Worm (Caenorhabditis elegans) whole organism, L1 larva: ENCODE data around the gene F19G12.4.

Experiments used
- C16A3.4 ChIP-seq: fragments of 150-350 bp; optimal IDR thresholded peaks from 2 replicates; lab custom pipeline; 2014; ENCODE audit warnings: missing biosample characterization, missing genetic modification characterization
- C34B4.2 ChIP-seq: sonication (generic microtip); optimal IDR thresholded peaks from 2 replicates; lab custom pipeline; 2017; ENCODE audit warnings: mild to moderate bottlenecking, missing genetic modification characterization, missing compliant biosample characterization
- Y116A8C.19 ChIP-seq: sonication (generic microtip); optimal IDR thresholded peaks from 2 replicates; lab custom pipeline; 2016; ENCODE audit warnings: missing compliant biosample characterization, missing genetic modification characterization, borderline replicate concordance
- alr-1 ChIP-seq: fragments of 200-800 bp; sonication (Bioruptor generic); optimal IDR thresholded peaks from 2 replicates; lab custom pipeline; 2018; ENCODE audit warnings: borderline replicate concordance, mild to moderate bottlenecking, missing genetic modification characterization, missing compliant biosample characterization
- aly-2 ChIP-seq: fragments of 150-350 bp; optimal IDR thresholded peaks from 2 replicates; lab custom pipeline; 2014; ENCODE audit warnings: missing biosample characterization, missing genetic modification characterization
- ama-1 ChIP-seq: fragments of 150-350 bp; optimal IDR thresholded peaks from 2 replicates; lab custom pipeline; 2014
- blmp-1 ChIP-seq: fragments of 150-350 bp; optimal IDR thresholded peaks from 2 replicates; lab custom pipeline; 2014; ENCODE audit warnings: missing biosample characterization, missing genetic modification characterization
- ceh-63 ChIP-seq: fragments of 200-800 bp; sonication (Bioruptor generic); optimal IDR thresholded peaks from 2 replicates; lab custom pipeline; 2018; ENCODE audit warnings: mild to moderate bottlenecking, missing genetic modification characterization, missing compliant biosample characterization
- ceh-8 ChIP-seq: fragments of 200-800 bp; sonication (Bioruptor generic); optimal IDR thresholded peaks from 2 replicates; lab custom pipeline; 2018; ENCODE audit warnings: mild to moderate bottlenecking, missing genetic modification characterization, moderate library complexity, missing compliant biosample characterization
- dpl-1 ChIP-seq, 3 experiments: fragments of 150-350 bp in 2 of 3; sonication (generic microtip) in 1 of 3; optimal IDR thresholded peaks; 2 replicates each; lab custom pipeline; 2014 to 2017; ENCODE audit warnings: missing biosample characterization in 3 of 3, missing genetic modification characterization in 3 of 3, missing genetic modification reagents in 3 of 3
- efl-1 ChIP-seq, 4 experiments: fragments of 150-350 bp; optimal IDR thresholded peaks in 3 of 4; peaks in 1 of 4; 1 replicate in 1 of 4; 2 replicates in 3 of 4; lab custom pipeline; 2014; ENCODE audit warnings: missing biosample characterization in 2 of 4, missing genetic modification characterization in 2 of 4, missing genetic modification reagents in 2 of 4
- elt-2 ChIP-seq: sonication (generic microtip); optimal IDR thresholded peaks from 2 replicates; lab custom pipeline; 2016; ENCODE audit warnings: missing genetic modification characterization, mild to moderate bottlenecking, inconsistent platforms, missing compliant biosample characterization, missing genetic modification reagents
- elt-3 ChIP-seq, 6 experiments: fragments of 150-350 bp in 1 of 6; sonication (generic microtip); optimal IDR thresholded peaks; 2 replicates each; lab custom pipeline; 2017 to 2018; ENCODE audit warnings: missing biosample characterization in 6 of 6, missing genetic modification characterization in 6 of 6, inconsistent platforms in 1 of 6
- fkh-8 ChIP-seq: sonication (generic microtip); optimal IDR thresholded peaks from 2 replicates; lab custom pipeline; 2016; ENCODE audit warnings: mild to moderate bottlenecking, missing genetic modification characterization, missing compliant biosample characterization
- fos-1 ChIP-seq: fragments of 150-350 bp; optimal IDR thresholded peaks from 2 replicates; lab custom pipeline; 2014; ENCODE audit warnings: missing biosample characterization, missing genetic modification characterization
- grh-1 ChIP-seq: fragments of 200-800 bp; sonication (Bioruptor generic); IDR thresholded peaks from 2 replicates; pipeline ENCODE4 v1.3.6; 2022; ENCODE audit warnings: missing genetic modification reagents, missing genetic modification characterization, missing compliant biosample characterization
- hlh-4 ChIP-seq: sonication (generic microtip); optimal IDR thresholded peaks from 2 replicates; lab custom pipeline; 2016; ENCODE audit warnings: mild to moderate bottlenecking, missing genetic modification characterization, missing compliant biosample characterization
- hpl-2 ChIP-seq: fragments of 150-350 bp; optimal IDR thresholded peaks from 2 replicates; lab custom pipeline; 2014; ENCODE audit warnings: missing biosample characterization, missing genetic modification reagents, missing genetic modification characterization
- irx-1 ChIP-seq: sonication (generic microtip); optimal IDR thresholded peaks from 2 replicates; lab custom pipeline; 2016; ENCODE audit warnings: missing genetic modification characterization, missing compliant biosample characterization
- isw-1 ChIP-seq: fragments of 200-800 bp; sonication (Bioruptor generic); IDR thresholded peaks from 2 replicates; pipeline ENCODE4 v1.3.6; 2022; ENCODE audit warnings: missing genetic modification characterization, missing compliant biosample characterization
- lin-39 ChIP-seq: fragments of 150-350 bp; optimal IDR thresholded peaks from 2 replicates; lab custom pipeline; 2014; ENCODE audit warnings: missing biosample characterization, missing genetic modification reagents, missing genetic modification characterization
- lir-3 ChIP-seq: sonication (generic microtip); optimal IDR thresholded peaks from 2 replicates; lab custom pipeline; 2016; ENCODE audit warnings: mild to moderate bottlenecking, missing genetic modification characterization, moderate library complexity, missing compliant biosample characterization; ENCODE audit not compliant: poor library complexity
- lsy-2 ChIP-seq, 2 experiments: fragments of 150-350 bp; optimal IDR thresholded peaks; 2 replicates each; lab custom pipeline; 2014; ENCODE audit warnings: missing biosample characterization in 2 of 2, missing genetic modification characterization in 2 of 2
- mdl-1 ChIP-seq, 2 experiments: fragments of 150-350 bp; optimal IDR thresholded peaks; 2 replicates each; lab custom pipeline; 2014 to 2017; ENCODE audit warnings: missing biosample characterization in 2 of 2, missing genetic modification characterization in 2 of 2, inconsistent platforms in 1 of 2
- mef-2 ChIP-seq: fragments of 150-350 bp; optimal IDR thresholded peaks from 2 replicates; lab custom pipeline; 2014; ENCODE audit warnings: missing biosample characterization, missing genetic modification characterization
- nhr-12 ChIP-seq: sonication (generic microtip); optimal IDR thresholded peaks from 2 replicates; lab custom pipeline; 2017; ENCODE audit warnings: missing biosample characterization, missing genetic modification characterization
- nhr-19 ChIP-seq: fragments of 200-800 bp; sonication (Bioruptor generic); conservative IDR thresholded peaks from 2 replicates; pipeline ENCODE4 v1.3.6; 2022; ENCODE audit warnings: missing genetic modification characterization, missing compliant biosample characterization
- nhr-47 ChIP-seq: sonication (generic microtip); optimal IDR thresholded peaks from 2 replicates; lab custom pipeline; 2016; ENCODE audit warnings: mild to moderate bottlenecking, missing genetic modification characterization, moderate library complexity, missing compliant biosample characterization
- nhr-71 ChIP-seq: sonication (generic microtip); optimal IDR thresholded peaks from 2 replicates; lab custom pipeline; 2016; ENCODE audit warnings: mild to moderate bottlenecking, missing genetic modification characterization, moderate library complexity, missing compliant biosample characterization
- nhr-76 ChIP-seq: sonication (generic microtip); optimal IDR thresholded peaks from 2 replicates; lab custom pipeline; 2017; ENCODE audit warnings: missing biosample characterization, missing genetic modification characterization
- nhr-77 ChIP-seq: fragments of 150-350 bp; optimal IDR thresholded peaks from 2 replicates; lab custom pipeline; 2014; ENCODE audit warnings: missing biosample characterization, missing genetic modification characterization
- nhr-90 ChIP-seq: sonication (generic microtip); optimal IDR thresholded peaks from 2 replicates; lab custom pipeline; 2016; ENCODE audit warnings: mild to moderate bottlenecking, missing genetic modification characterization, missing compliant biosample characterization; ENCODE audit not compliant: poor library complexity
- pax-3 ChIP-seq: fragments of 200-800 bp; sonication (Bioruptor generic); optimal IDR thresholded peaks from 2 replicates; lab custom pipeline; 2018; ENCODE audit warnings: mild to moderate bottlenecking, missing genetic modification characterization, moderate library complexity, missing compliant biosample characterization
- skn-1 ChIP-seq: fragments of 150-350 bp; optimal IDR thresholded peaks from 2 replicates; lab custom pipeline; 2014; ENCODE audit warnings: missing biosample characterization, missing genetic modification characterization
- snu-23 ChIP-seq: sonication (generic microtip); optimal IDR thresholded peaks from 2 replicates; lab custom pipeline; 2016; ENCODE audit warnings: missing genetic modification characterization, missing compliant biosample characterization
- tbx-2 ChIP-seq: sonication (generic microtip); optimal IDR thresholded peaks from 2 replicates; lab custom pipeline; 2016; ENCODE audit warnings: missing genetic modification characterization, missing compliant biosample characterization
- unc-130 ChIP-seq: fragments of 150-350 bp; optimal IDR thresholded peaks from 2 replicates; lab custom pipeline; 2017; ENCODE audit warnings: missing biosample characterization, missing genetic modification characterization, inconsistent platforms
- unc-30 ChIP-seq: sonication (generic microtip); optimal IDR thresholded peaks from 2 replicates; lab custom pipeline; 2017; ENCODE audit warnings: missing biosample characterization, missing genetic modification characterization
- unc-62 ChIP-seq: fragments of 150-350 bp; optimal IDR thresholded peaks from 2 replicates; lab custom pipeline; 2014; ENCODE audit warnings: missing biosample characterization, missing genetic modification reagents, missing genetic modification characterization
- unc-86 ChIP-seq: sonication (generic microtip); optimal IDR thresholded peaks from 2 replicates; lab custom pipeline; 2016; ENCODE audit warnings: missing genetic modification characterization, missing compliant biosample characterization
- unc-98 ChIP-seq: fragments of 200-800 bp; sonication (Bioruptor generic); IDR thresholded peaks from 2 replicates; pipeline ENCODE4 v1.3.6; 2022; ENCODE audit warnings: missing genetic modification characterization, missing compliant biosample characterization
- vab-15 ChIP-seq: sonication (generic microtip); optimal IDR thresholded peaks from 2 replicates; lab custom pipeline; 2017; ENCODE audit warnings: missing genotype, mild to moderate bottlenecking, missing genetic modification characterization, missing compliant biosample characterization
- xbp-1 ChIP-seq: sonication (generic microtip); optimal IDR thresholded peaks from 2 replicates; lab custom pipeline; 2016; ENCODE audit warnings: missing genetic modification characterization, missing compliant biosample characterization
- zag-1 ChIP-seq: fragments of 150-350 bp; optimal IDR thresholded peaks from 2 replicates; lab custom pipeline; 2014; ENCODE audit warnings: missing biosample characterization, missing genetic modification characterization
- zip-4 ChIP-seq: fragments of 200-800 bp; sonication (Bioruptor generic); optimal IDR thresholded peaks from 2 replicates; lab custom pipeline; 2018; ENCODE audit warnings: mild to moderate bottlenecking, missing genetic modification characterization, moderate library complexity, missing compliant biosample characterization
- ztf-4 ChIP-seq: fragments of 150-350 bp; optimal IDR thresholded peaks from 2 replicates; lab custom pipeline; 2014; ENCODE audit warnings: missing biosample characterization, missing genetic modification characterization

Gene F19G12.4

ce11 chrX:1441602-1442183 lies 24.6 kb downstream of the F19G12.4 start:
- peak; percentile 1 for TF ChIP-seq ceh-8
- TF ChIP-seq hlh-4 = no peak
- no peak for TF ChIP-seq Y116A8C.19 (tag; lab: Kevin White, UChicago)
- no peak for TF ChIP-seq elt-3 (tag; optimal IDR thresholded peaks at IDR 0.05; lab: Kevin White, UChicago)
- no peak for TF ChIP-seq nhr-71 (tag; lab: Kevin White, UChicago)
- no peak for TF ChIP-seq nhr-77 (tag; lab: Kevin White, UChicago)
- TF ChIP-seq isw-1 = no peak

- TF ChIP-seq nhr-90 = peak; percentile 42
- TF ChIP-seq lin-39 (tag; lab: Kevin White, UChicago) = peak; percentile 47
- peak; percentile 5 for TF ChIP-seq nhr-47 (tag; lab: Kevin White, UChicago)
- TF ChIP-seq nhr-12 (tag; lab: Kevin White, UChicago) = no peak
- TF ChIP-seq unc-86 = no peak
- TF ChIP-seq unc-30 (tag; lab: Kevin White, UChicago) = no peak
Measured at ce11 chrX:1443556-1444243, 26.6 kb downstream of the F19G12.4 start.

- TF ChIP-seq nhr-71 (tag; lab: Kevin White, UChicago) (peak; percentile 34), nhr-76 (tag; lab: Kevin White, UChicago) (no peak), blmp-1 (tag; lab: Kevin White, UChicago) (no peak), pax-3 (tag; lab: Kevin White, UChicago) (no peak), lsy-2 (tag; optimal IDR thresholded peaks at IDR 0.05; lab: Kevin White, UChicago) (no peak), aly-2 (no peak), unc-62 (GFP tag; lab: Kevin White, UChicago) (no peak), fkh-8 (tag; lab: Kevin White, UChicago) (no peak), nhr-19 (GFP tag; lab: Robert Waterston, UW) (peak; percentile 33; the same call in 1 of the 2 replicates), nhr-90 (peak; percentile 9), hlh-4 (no peak), ztf-4 (tag; lab: Kevin White, UChicago) (peak; percentile 25), nhr-12 (tag; lab: Kevin White, UChicago) (no peak), elt-3 (tag; optimal IDR thresholded peaks at IDR 0.05; lab: Kevin White, UChicago) (no peak), vab-15 (tag; lab: Kevin White, UChicago) (no peak), lin-39 (tag; lab: Kevin White, UChicago) (no peak), alr-1 (tag; lab: Kevin White, UChicago) (no peak), dpl-1 (GFP tag; optimal IDR thresholded peaks at IDR 0.05; lab: Kevin White, UChicago) (no peak), nhr-77 (tag; lab: Kevin White, UChicago) (no peak), nhr-47 (tag; lab: Kevin White, UChicago) (peak; percentile 31), mef-2 (tag; lab: Kevin White, UChicago) (no peak), elt-2 (no peak), ceh-8 (no peak), skn-1 (tag; lab: Kevin White, UChicago) (no peak), unc-86 (no peak), lir-3 (tag; lab: Kevin White, UChicago) (no peak), fos-1 (no peak), ama-1 (lab: Kevin White, UChicago) (peak; percentile 26), unc-98 (no peak), irx-1 (tag; lab: Kevin White, UChicago) (peak; percentile 14), C16A3.4 (no peak), C34B4.2 (tag; lab: Kevin White, UChicago) (no peak), zip-4 (GFP tag; lab: Kevin White, UChicago) (no peak), mdl-1 (tag; optimal IDR thresholded peaks at IDR 0.05; lab: Kevin White, UChicago) (no peak), xbp-1 (no peak), zag-1 (tag; lab: Kevin White, UChicago) (no peak), snu-23 (GFP tag; lab: Kevin White, UChicago) (peak; percentile 12), grh-1 (GFP tag; lab: Robert Waterston, UW) (no peak), efl-1 (optimal IDR thresholded peaks at IDR 0.05; lab: Kevin White, UChicago) (no peak), efl-1 (GFP tag; optimal IDR thresholded peaks at IDR 0.05 in 1 of 2; lab: Kevin White, UChicago) (no peak), ceh-63 (GFP tag; lab: Kevin White, UChicago) (no peak), unc-130 (tag; lab: Kevin White, UChicago) (no peak), tbx-2 (peak; percentile 16), hpl-2 (GFP tag; lab: Kevin White, UChicago) (no peak)
Measured at ce11 chrX:1445696-1446095, 28.6 kb downstream of the F19G12.4 start.
